Worm (Caenorhabditis elegans): ENCODE measurements around the gene mig-6.

mig-6 gene

ce11 chrV:7819585-7819984 lies 7.4 kb upstream of the mig-6 start:
- no peak for TF ChIP-seq ztf-29 (GFP tag; IDR thresholded peaks at IDR 0.05)
- no peak for TF ChIP-seq tab-1 (GFP tag; IDR thresholded peaks at IDR 0.05)
- no peak for TF ChIP-seq T22C8.4 (GFP tag; IDR thresholded peaks at IDR 0.05)
- no peak for TF ChIP-seq ztf-23 (GFP tag; IDR thresholded peaks at IDR 0.05)

ce11 chrV:7820270-7820669 lies 6.7 kb upstream of the mig-6 start, which contains the start of gene lbp-4:
TSS of gene lbp-4 (plus strand) at chrV:7820578.
- TF ChIP-seq tab-1 (GFP tag; IDR thresholded peaks at IDR 0.05) (no peak), flt-1 (GFP tag; IDR thresholded peaks at IDR 0.05) (no peak), cog-1 (tag; optimal IDR thresholded peaks at IDR 0.05) (no peak), T22C8.4 (GFP tag; IDR thresholded peaks at IDR 0.05) (no peak), ztf-23 (GFP tag; IDR thresholded peaks at IDR 0.05) (no peak), ztf-29 (GFP tag; IDR thresholded peaks at IDR 0.05) (no peak), ref-1 (GFP tag; conservative IDR thresholded peaks at IDR 0.05) (no peak), klf-2 (GFP tag; conservative IDR thresholded peaks at IDR 0.05) (no peak), med-1 (GFP tag; optimal IDR thresholded peaks at IDR 0.05; ENCODE audit: insufficient read depth) (no peak)

ce11 chrV:7822655-7823054 lies 4.4 kb upstream of the mig-6 start:
- TF ChIP-seq tab-1 (GFP tag; IDR thresholded peaks at IDR 0.05) (no peak), ztf-29 (GFP tag; IDR thresholded peaks at IDR 0.05) (no peak), cog-1 (tag; optimal IDR thresholded peaks at IDR 0.05) (no peak), ztf-23 (GFP tag; IDR thresholded peaks at IDR 0.05) (no peak), flt-1 (GFP tag; IDR thresholded peaks at IDR 0.05) (no peak), klf-2 (GFP tag; conservative IDR thresholded peaks at IDR 0.05) (no peak), ref-1 (GFP tag; conservative IDR thresholded peaks at IDR 0.05) (no peak), med-1 (GFP tag; optimal IDR thresholded peaks at IDR 0.05; ENCODE audit: insufficient read depth) (no peak), T22C8.4 (GFP tag; IDR thresholded peaks at IDR 0.05) (no peak)

ce11 chrV:7824138-7824537 lies 2.9 kb upstream of the mig-6 start:
- TF ChIP-seq tab-1 (GFP tag; IDR thresholded peaks at IDR 0.05), result no peak
- TF ChIP-seq klf-2 (GFP tag; conservative IDR thresholded peaks at IDR 0.05), result no peak
- no peak for TF ChIP-seq cog-1 (tag; optimal IDR thresholded peaks at IDR 0.05)
- TF ChIP-seq ref-1 (GFP tag; conservative IDR thresholded peaks at IDR 0.05), result no peak
- no peak for TF ChIP-seq med-1 (GFP tag; optimal IDR thresholded peaks at IDR 0.05; ENCODE audit: insufficient read depth)
- no peak for TF ChIP-seq ztf-23 (GFP tag; IDR thresholded peaks at IDR 0.05)
- TF ChIP-seq flt-1 (GFP tag; IDR thresholded peaks at IDR 0.05), result no peak
- TF ChIP-seq T22C8.4 (GFP tag; IDR thresholded peaks at IDR 0.05), result no peak
- TF ChIP-seq ztf-29 (GFP tag; IDR thresholded peaks at IDR 0.05), result no peak

- TF ChIP-seq med-1 (GFP tag; optimal IDR thresholded peaks at IDR 0.05; ENCODE audit: insufficient read depth) (no peak), ztf-23 (GFP tag; IDR thresholded peaks at IDR 0.05) (no peak), klf-2 (GFP tag; conservative IDR thresholded peaks at IDR 0.05) (no peak), ref-1 (GFP tag; conservative IDR thresholded peaks at IDR 0.05) (no peak), cog-1 (tag; optimal IDR thresholded peaks at IDR 0.05) (no peak), tab-1 (GFP tag; IDR thresholded peaks at IDR 0.05) (no peak), T22C8.4 (GFP tag; IDR thresholded peaks at IDR 0.05) (no peak), flt-1 (GFP tag; IDR thresholded peaks at IDR 0.05) (no peak), ztf-29 (GFP tag; IDR thresholded peaks at IDR 0.05) (no peak)
These were observed 1.2 kb upstream of the mig-6 start for ce11 chrV:7825836-7826235.

- TF ChIP-seq med-1 (GFP tag; optimal IDR thresholded peaks at IDR 0.05; ENCODE audit: insufficient read depth) (no peak), ztf-29 (GFP tag; IDR thresholded peaks at IDR 0.05) (no peak), T22C8.4 (GFP tag; IDR thresholded peaks at IDR 0.05) (no peak), ztf-23 (GFP tag; IDR thresholded peaks at IDR 0.05) (no peak), tab-1 (GFP tag; IDR thresholded peaks at IDR 0.05) (no peak), klf-2 (GFP tag; conservative IDR thresholded peaks at IDR 0.05) (no peak), ref-1 (GFP tag; conservative IDR thresholded peaks at IDR 0.05) (no peak), cog-1 (tag; optimal IDR thresholded peaks at IDR 0.05) (no peak), flt-1 (GFP tag; IDR thresholded peaks at IDR 0.05) (no peak)
These were observed 655 bp upstream of the mig-6 start for ce11 chrV:7826362-7826761.

ce11 chrV:7830952-7831351 lies 3.9 kb downstream of the mig-6 start:
- TF ChIP-seq cog-1 (tag; optimal IDR thresholded peaks at IDR 0.05), result no peak
- no peak for TF ChIP-seq flt-1 (GFP tag; IDR thresholded peaks at IDR 0.05)
- no peak for TF ChIP-seq ztf-23 (GFP tag; IDR thresholded peaks at IDR 0.05)
- TF ChIP-seq klf-2 (GFP tag; conservative IDR thresholded peaks at IDR 0.05), result no peak
- no peak for TF ChIP-seq med-1 (GFP tag; optimal IDR thresholded peaks at IDR 0.05; ENCODE audit: insufficient read depth)
- no peak for TF ChIP-seq ztf-29 (GFP tag; IDR thresholded peaks at IDR 0.05)
- TF ChIP-seq ref-1 (GFP tag; conservative IDR thresholded peaks at IDR 0.05), result no peak
- no peak for TF ChIP-seq tab-1 (GFP tag; IDR thresholded peaks at IDR 0.05)
- no peak for TF ChIP-seq T22C8.4 (GFP tag; IDR thresholded peaks at IDR 0.05)

ce11 chrV:7836911-7837310 lies 9.9 kb downstream of the mig-6 start, which contains the start of gene txt-5:
TSS of gene txt-5 (minus strand) at chrV:7837134.
- TF ChIP-seq flt-1 (GFP tag; IDR thresholded peaks at IDR 0.05) (no peak), ztf-23 (GFP tag; IDR thresholded peaks at IDR 0.05) (no peak), ztf-29 (GFP tag; IDR thresholded peaks at IDR 0.05) (no peak), med-1 (GFP tag; optimal IDR thresholded peaks at IDR 0.05; ENCODE audit: insufficient read depth) (no peak), tab-1 (GFP tag; IDR thresholded peaks at IDR 0.05) (no peak)

- no peak for TF ChIP-seq klf-2 (GFP tag; conservative IDR thresholded peaks at IDR 0.05)
- no peak for TF ChIP-seq ztf-29 (GFP tag; IDR thresholded peaks at IDR 0.05)
- TF ChIP-seq flt-1 (GFP tag; IDR thresholded peaks at IDR 0.05), result no peak
- TF ChIP-seq ref-1 (GFP tag; conservative IDR thresholded peaks at IDR 0.05), result no peak
These were observed 10.8 kb downstream of the mig-6 start, which contains the start of gene ttr-33 for ce11 chrV:7837809-7838208. TSS of gene ttr-33 (minus strand) at chrV:7837909.

ce11 chrV:7839485-7839884 lies 12.5 kb downstream of the mig-6 start, which contains the start of gene C37C3.12:
TSS of gene C37C3.12 (minus strand) at chrV:7839585.
- TF ChIP-seq med-1 (GFP tag; optimal IDR thresholded peaks at IDR 0.05; ENCODE audit: insufficient read depth), result no peak
- no peak for TF ChIP-seq tab-1 (GFP tag; IDR thresholded peaks at IDR 0.05)
- no peak for TF ChIP-seq T22C8.4 (GFP tag; IDR thresholded peaks at IDR 0.05)
- no peak for TF ChIP-seq ztf-23 (GFP tag; IDR thresholded peaks at IDR 0.05)
- no peak for TF ChIP-seq ref-1 (GFP tag; conservative IDR thresholded peaks at IDR 0.05)
- TF ChIP-seq ztf-29 (GFP tag; IDR thresholded peaks at IDR 0.05), result no peak
- TF ChIP-seq flt-1 (GFP tag; IDR thresholded peaks at IDR 0.05), result no peak
- TF ChIP-seq cog-1 (tag; optimal IDR thresholded peaks at IDR 0.05), result no peak
- TF ChIP-seq klf-2 (GFP tag; conservative IDR thresholded peaks at IDR 0.05), result no peak

Measured in whole organism, midembryonic.